Fruit fly (Drosophila melanogaster) whole organism: ENCODE data around the gene CG7168.

Experiments used
- CG8478 ChIP-seq: fragments of >200 bp; optimal IDR thresholded peaks from 2 replicates; lab custom pipeline; 2018; ENCODE audit warnings: inconsistent platforms
- Dll ChIP-seq: fragments of >200 bp; optimal IDR thresholded peaks from 2 replicates; lab custom pipeline; 2017
- EcR ChIP-seq, 2 experiments: fragments of >200 bp; optimal IDR thresholded peaks; 2 replicates each; lab custom pipeline; 2017; ENCODE audit warnings: missing biosample characterization in 2 of 2, missing genetic modification characterization in 2 of 2, missing genetic modification reagents in 2 of 2
- pan ChIP-seq: fragments of >200 bp; optimal IDR thresholded peaks from 2 replicates; lab custom pipeline; 2017
- psq ChIP-seq: fragments of >200 bp; optimal IDR thresholded peaks from 2 replicates; lab custom pipeline; 2017
- usp ChIP-seq: fragments of >200 bp; optimal IDR thresholded peaks from 2 replicates; lab custom pipeline; 2017; ENCODE audit warnings: missing biosample characterization, missing genetic modification characterization, mixed read lengths

CG7168 gene

dm6 chr3R:18232187-18232586 lies 6.3 kb upstream of the CG7168 start:
- TF ChIP-seq Dll (lab: Kevin White, UChicago): no peak
- no peak for TF ChIP-seq usp (GFP tag; lab: Kevin White, UChicago)
- no peak for TF ChIP-seq psq (lab: Kevin White, UChicago)
- no peak for TF ChIP-seq pan (lab: Kevin White, UChicago)
- no peak for TF ChIP-seq EcR (GFP tag; optimal IDR thresholded peaks at IDR 0.05; lab: Kevin White, UChicago)
- TF ChIP-seq CG8478 (lab: Kevin White, UChicago): no peak

DNA sequence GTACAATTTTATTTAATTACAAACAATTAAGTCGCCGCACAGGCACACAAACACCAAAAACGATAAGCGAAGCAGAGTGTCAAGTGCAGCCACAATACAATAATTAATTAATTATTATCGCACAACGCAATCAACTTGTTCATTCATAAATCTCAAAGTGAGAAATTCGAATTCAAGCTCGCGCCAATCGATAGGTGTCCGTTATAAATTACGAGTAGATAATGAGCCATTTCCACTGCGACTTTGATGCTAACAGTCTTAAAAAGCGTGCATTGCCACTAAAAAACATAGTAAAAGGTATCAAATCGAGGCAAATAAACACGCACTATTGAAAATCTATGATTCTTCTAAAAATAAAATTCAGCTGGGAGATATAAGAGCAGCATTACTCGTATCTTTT lies 4.3 kb upstream of the CG7168 start:
- TF ChIP-seq pan (lab: Kevin White, UChicago) (no peak), usp (GFP tag; lab: Kevin White, UChicago) (no peak), Dll (lab: Kevin White, UChicago) (no peak)

DNA sequence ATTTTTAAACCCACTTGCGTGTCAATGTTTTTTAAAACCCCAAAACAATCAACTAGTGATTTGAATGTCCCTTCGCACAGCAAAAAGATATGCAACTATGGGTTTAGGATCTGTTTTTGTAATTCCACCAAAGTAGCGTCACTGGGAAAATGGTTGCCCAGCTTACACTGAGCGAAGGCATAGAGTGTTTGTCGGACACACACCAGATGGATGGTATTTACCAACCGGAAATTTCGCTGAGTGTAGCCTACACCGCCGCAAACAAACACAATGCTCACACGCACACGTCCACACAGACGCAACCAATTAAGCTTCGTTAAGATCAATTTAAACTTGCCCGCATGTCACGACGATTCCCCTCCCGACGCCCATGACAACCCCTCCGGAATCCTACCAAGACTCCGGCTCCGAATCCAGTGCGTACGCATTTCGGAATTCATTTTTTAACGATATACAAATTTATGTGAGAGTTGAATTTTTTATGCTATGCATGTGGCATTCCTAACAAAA lies 2.9 kb upstream of the CG7168 start:
- TF ChIP-seq Dll (lab: Kevin White, UChicago): no peak
- TF ChIP-seq psq (lab: Kevin White, UChicago): no peak
- TF ChIP-seq usp (GFP tag; lab: Kevin White, UChicago): no peak
- no peak for TF ChIP-seq EcR (GFP tag; optimal IDR thresholded peaks at IDR 0.05; lab: Kevin White, UChicago)
- TF ChIP-seq pan (lab: Kevin White, UChicago): no peak
- TF ChIP-seq CG8478 (lab: Kevin White, UChicago): no peak

DNA sequence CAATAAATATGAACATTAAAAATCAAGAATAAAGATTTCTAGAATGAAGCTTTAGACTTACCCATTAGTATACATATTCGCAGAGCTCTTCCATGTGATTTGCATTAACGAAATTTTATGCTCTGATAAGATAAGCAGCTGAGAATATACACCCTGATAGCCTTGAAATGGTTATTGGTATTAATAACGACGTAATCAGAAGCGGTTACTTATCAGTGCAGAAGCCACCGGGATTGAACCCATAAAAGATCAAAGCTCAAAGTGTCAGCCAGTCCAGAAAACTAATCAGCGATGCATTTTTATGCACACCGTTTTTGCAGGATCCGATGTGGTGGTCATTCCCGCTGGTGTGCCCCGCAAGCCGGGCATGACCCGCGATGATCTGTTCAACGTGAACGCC lies 1.5 kb upstream of the CG7168 start:
- no peak for TF ChIP-seq psq (lab: Kevin White, UChicago)
- no peak for TF ChIP-seq EcR (GFP tag; optimal IDR thresholded peaks at IDR 0.05; lab: Kevin White, UChicago)
- TF ChIP-seq pan (lab: Kevin White, UChicago): no peak
- TF ChIP-seq Dll (lab: Kevin White, UChicago): no peak
- TF ChIP-seq CG8478 (lab: Kevin White, UChicago): no peak
- TF ChIP-seq usp (GFP tag; lab: Kevin White, UChicago): no peak

- TF ChIP-seq psq (lab: Kevin White, UChicago) (no peak), pan (lab: Kevin White, UChicago) (no peak), CG8478 (lab: Kevin White, UChicago) (no peak), EcR (GFP tag; optimal IDR thresholded peaks at IDR 0.05; lab: Kevin White, UChicago) (no peak), usp (GFP tag; lab: Kevin White, UChicago) (no peak), Dll (lab: Kevin White, UChicago) (no peak)
These were observed 901 bp upstream of the CG7168 start for dm6 chr3R:18226809-18227157.

DNA sequence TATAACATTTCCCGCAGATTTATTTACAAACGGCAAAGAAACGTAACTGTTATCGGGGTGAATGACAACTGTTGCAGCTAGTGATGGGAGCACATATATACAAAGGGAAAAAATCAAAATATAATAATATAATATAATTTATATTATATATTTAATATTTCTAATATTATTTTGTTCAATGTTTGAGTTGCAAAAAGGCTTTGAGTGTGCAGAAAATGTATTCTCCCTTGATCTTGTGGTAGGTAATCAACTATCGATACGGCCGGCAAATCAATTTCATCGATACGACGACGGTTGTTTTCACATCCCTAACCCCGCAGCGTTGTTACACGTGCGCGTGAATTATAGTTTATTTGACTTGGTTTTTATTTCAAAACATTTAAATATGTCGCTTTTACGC lies 2.4 kb downstream of the CG7168 start, which contains the start of the genes mTerf5 and Non3:
mTerf5 (minus strand) TSS at position 249 of the 400 bp plus-strand sequence.
Non3 (plus strand) TSS at position 289 of the 400 bp plus-strand sequence.
- TF ChIP-seq usp (GFP tag; lab: Kevin White, UChicago) (no peak), psq (lab: Kevin White, UChicago) (no peak), CG8478 (lab: Kevin White, UChicago) (no peak), EcR (GFP tag; optimal IDR thresholded peaks at IDR 0.05; lab: Kevin White, UChicago) (no peak), pan (lab: Kevin White, UChicago) (no peak), Dll (lab: Kevin White, UChicago) (no peak)

dm6 chr3R:18220211-18220749 lies 5.6 kb downstream of the CG7168 start, which contains the start of the genes CG7988 and CG7183:
Gene CG7988, plus strand, starts transcription at chr3R:18220526.
Gene CG7183, minus strand, starts transcription at chr3R:18220699.
- no peak for TF ChIP-seq psq (lab: Kevin White, UChicago)
- TF ChIP-seq usp (GFP tag; lab: Kevin White, UChicago): no peak
- no peak for TF ChIP-seq Dll (lab: Kevin White, UChicago)
- no peak for TF ChIP-seq CG8478 (lab: Kevin White, UChicago)
- TF ChIP-seq pan (lab: Kevin White, UChicago): no peak
- TF ChIP-seq EcR (GFP tag; optimal IDR thresholded peaks at IDR 0.05; lab: Kevin White, UChicago): no peak

DNA sequence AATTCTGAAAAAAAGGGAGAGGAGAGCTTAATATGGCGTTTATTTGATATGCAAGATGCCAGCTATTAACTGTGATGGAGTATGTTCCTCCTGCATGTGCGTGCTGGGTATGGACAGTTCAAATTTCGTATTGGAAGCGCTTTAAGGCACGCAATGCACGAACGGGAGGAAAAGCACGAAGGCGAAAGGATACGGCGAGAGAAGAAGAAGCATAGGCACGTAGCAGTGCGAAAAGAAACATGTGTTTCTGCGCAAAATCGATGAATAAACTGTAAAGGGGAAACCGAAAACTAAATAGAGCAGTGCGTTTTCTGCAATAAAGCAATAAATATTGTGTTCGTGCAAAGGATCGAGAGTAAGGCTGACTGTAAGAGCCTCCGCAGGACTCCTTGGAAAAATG lies 10.0 kb downstream of the CG7168 start, which contains the start of gene CG14314:
CG14314 (plus strand) TSS at position 243 of the 400 bp plus-strand sequence.
- TF ChIP-seq psq (lab: Kevin White, UChicago): no peak

- TF ChIP-seq EcR (GFP tag; optimal IDR thresholded peaks at IDR 0.05; lab: Kevin White, UChicago) (no peak), pan (lab: Kevin White, UChicago) (no peak), Dll (lab: Kevin White, UChicago) (no peak), CG8478 (lab: Kevin White, UChicago) (no peak), psq (lab: Kevin White, UChicago) (no peak), usp (GFP tag; lab: Kevin White, UChicago) (no peak)
These were observed 10.6 kb downstream of the CG7168 start for dm6 chr3R:18215300-18215699.

dm6 chr3R:18208479-18208878 lies 17.4 kb downstream of the CG7168 start, which contains the start of gene CG44158:
Gene CG44158, plus strand, starts transcription at chr3R:18208779.
- no peak for TF ChIP-seq Dll (lab: Kevin White, UChicago)
- no peak for TF ChIP-seq EcR (GFP tag; optimal IDR thresholded peaks at IDR 0.05; lab: Kevin White, UChicago)
- TF ChIP-seq CG8478 (lab: Kevin White, UChicago): no peak
- TF ChIP-seq pan (lab: Kevin White, UChicago): no peak
- no peak for TF ChIP-seq psq (lab: Kevin White, UChicago)
- TF ChIP-seq usp (GFP tag; lab: Kevin White, UChicago): no peak

- no peak for TF ChIP-seq CG8478 (lab: Kevin White, UChicago)
- no peak for TF ChIP-seq usp (GFP tag; lab: Kevin White, UChicago)
- TF ChIP-seq psq (lab: Kevin White, UChicago): no peak
- no peak for TF ChIP-seq EcR (GFP tag; optimal IDR thresholded peaks at IDR 0.05; lab: Kevin White, UChicago)
- no peak for TF ChIP-seq pan (lab: Kevin White, UChicago)
- no peak for TF ChIP-seq Dll (lab: Kevin White, UChicago)
These were observed 26.0 kb downstream of the CG7168 start for dm6 chr3R:18199885-18200249.
